Fruit fly (Drosophila melanogaster): ENCODE measurements around the gene CG43074.

The CG43074 gene

DNA sequence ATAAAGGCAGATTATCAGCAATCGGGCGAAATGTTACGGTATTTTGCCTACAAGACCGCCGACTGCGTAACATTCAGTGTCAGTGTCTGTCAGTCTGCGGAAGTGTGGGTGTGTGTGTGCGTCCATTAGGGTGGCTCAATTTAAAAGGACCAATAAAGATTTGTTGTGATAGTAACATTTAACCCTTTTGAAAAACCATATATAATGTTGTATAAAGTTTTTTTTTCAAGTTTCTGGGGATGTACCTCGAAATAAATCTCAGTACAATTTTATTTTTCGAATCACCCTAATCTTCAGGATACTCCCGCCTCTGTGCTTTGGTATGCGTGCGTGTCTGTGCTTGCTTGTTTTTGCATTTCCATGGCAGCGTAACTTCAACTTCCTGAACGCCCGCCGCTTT, 11.7 kb downstream of the CG43074 start (continued):
- no peak for TF ChIP-seq CG33557 (GFP tag; optimal IDR thresholded peaks at IDR 0.05)
- no peak for TF ChIP-seq HmgD (GFP tag; optimal IDR thresholded peaks at IDR 0.05)
- TF ChIP-seq Nf-YA (GFP tag; IDR thresholded peaks at IDR 0.05) = no peak
- peak; percentile 31 for TF ChIP-seq CG10654 (GFP tag; optimal IDR thresholded peaks at IDR 0.05)
- TF ChIP-seq CG18476 (GFP tag; optimal IDR thresholded peaks at IDR 0.05) = peak; percentile 14
- peak; percentile 75 for TF ChIP-seq org-1 (GFP tag; optimal IDR thresholded peaks at IDR 0.05)
- peak; percentile 67 for TF ChIP-seq B-H1 (GFP tag; IDR thresholded peaks at IDR 0.05)
- TF ChIP-seq Stat92E (GFP tag; optimal IDR thresholded peaks at IDR 0.05) = no peak
- peak; percentile 89 for TF ChIP-seq caup (GFP tag; optimal IDR thresholded peaks at IDR 0.05; ENCODE audit: severe bottlenecking)
- peak; percentile 41 for TF ChIP-seq Mes4 (GFP tag; optimal IDR thresholded peaks at IDR 0.05)
- TF ChIP-seq Dbx (GFP tag; IDR thresholded peaks at IDR 0.05) = peak; percentile 66; the same call in 2 of the 3 replicates
- peak; percentile 71 for TF ChIP-seq Atf6 (GFP tag; IDR thresholded peaks at IDR 0.05)
- TF ChIP-seq TFAM (GFP tag; optimal IDR thresholded peaks at IDR 0.05) = no peak
- peak; percentile 71 for TF ChIP-seq lmd (GFP tag; IDR thresholded peaks at IDR 0.05)
- peak; percentile 73 for TF ChIP-seq stc (GFP tag; IDR thresholded peaks at IDR 0.05)
- TF ChIP-seq CG12155 (GFP tag; optimal IDR thresholded peaks at IDR 0.05) = peak; percentile 43
- TF ChIP-seq slp2 (GFP tag; optimal IDR thresholded peaks at IDR 0.05) = peak; percentile 28
- TF ChIP-seq CTCF (GFP tag; optimal IDR thresholded peaks at IDR 0.05) = no peak
- no peak for TF ChIP-seq dati (GFP tag; IDR thresholded peaks at IDR 0.05)
- no peak for TF ChIP-seq CG10462 (GFP tag; optimal IDR thresholded peaks at IDR 0.05)
- TF ChIP-seq peb (GFP tag; IDR thresholded peaks at IDR 0.05) = 0 out of 2 replicates have a peak, but pooled peaks have one; percentile 25
- TF ChIP-seq wor (GFP tag; IDR thresholded peaks at IDR 0.05) = no peak
- TF ChIP-seq Spps (tag; optimal IDR thresholded peaks at IDR 0.05) = no peak
- peak; percentile 44 for TF ChIP-seq Dad (GFP tag; optimal IDR thresholded peaks at IDR 0.05)
- TF ChIP-seq pum (GFP tag; optimal IDR thresholded peaks at IDR 0.05) = no peak
- TF ChIP-seq Elba2 (GFP tag; optimal IDR thresholded peaks at IDR 0.05) = no peak
- no peak for TF ChIP-seq CG7963 (GFP tag; IDR thresholded peaks at IDR 0.05; ENCODE audit: partially characterized antibody)
- TF ChIP-seq sens (GFP tag) = peak; percentile 87
- TF ChIP-seq lola (GFP tag; optimal IDR thresholded peaks at IDR 0.05) = peak in 1 of 3 experiments; percentile 2
- TF ChIP-seq Aef1 (GFP tag; IDR thresholded peaks at IDR 0.05) = peak; percentile 49; the same call in 2 of the 3 replicates
- no peak for TF ChIP-seq GATAe (GFP tag; conservative IDR thresholded peaks at IDR 0.05)
- peak; percentile 88 for TF ChIP-seq Fer3 (tag; optimal IDR thresholded peaks at IDR 0.05)
- no peak for TF ChIP-seq unc-4 (GFP tag; IDR thresholded peaks at IDR 0.05; ENCODE audit: partially characterized antibody)
- TF ChIP-seq shn (GFP tag; optimal IDR thresholded peaks at IDR 0.05) = no peak
- no peak for TF ChIP-seq CG10959 (GFP tag; IDR thresholded peaks at IDR 0.05)
- peak in 1 of 2 experiments; percentile 68 for TF ChIP-seq bsh (GFP tag; optimal IDR thresholded peaks at IDR 0.05)
- TF ChIP-seq CG9932 (GFP tag; IDR thresholded peaks at IDR 0.05) = peak; percentile 71
- TF ChIP-seq gce (GFP tag; IDR thresholded peaks at IDR 0.05) = 0 out of 3 replicates have a peak, but pooled peaks have one; percentile 4
- no peak for TF ChIP-seq nerfin-2 (GFP tag; IDR thresholded peaks at IDR 0.05; ENCODE audit: partially characterized antibody)
- TF ChIP-seq az2 (GFP tag; optimal IDR thresholded peaks at IDR 0.05) = peak; percentile 38
- peak; percentile 9 for TF ChIP-seq Ssrp (tag; optimal IDR thresholded peaks at IDR 0.05)
- TF ChIP-seq CG2199 (GFP tag; IDR thresholded peaks at IDR 0.05) = no peak
- TF ChIP-seq sc (optimal IDR thresholded peaks at IDR 0.05) = no peak
- peak; percentile 37 for TF ChIP-seq sc (GFP tag; optimal IDR thresholded peaks at IDR 0.05)
- peak; percentile 19 for TF ChIP-seq tio (GFP tag; optimal IDR thresholded peaks at IDR 0.05)
- peak; percentile 88 for TF ChIP-seq CG2120 (GFP tag; optimal IDR thresholded peaks at IDR 0.05)
- peak; percentile 45 for TF ChIP-seq CG1233 (GFP tag; optimal IDR thresholded peaks at IDR 0.05)
- peak; percentile 26 for TF ChIP-seq pnt (GFP tag; optimal IDR thresholded peaks at IDR 0.05)
- peak; percentile 12 for TF ChIP-seq CG10431 (GFP tag; optimal IDR thresholded peaks at IDR 0.05)
- TF ChIP-seq tll (GFP tag; optimal IDR thresholded peaks at IDR 0.05) = no peak
- no peak for TF ChIP-seq eyg (GFP tag; optimal IDR thresholded peaks at IDR 0.05)
- peak; percentile 20 for TF ChIP-seq CG3407 (GFP tag; optimal IDR thresholded peaks at IDR 0.05)
